Fruit fly (Drosophila melanogaster) whole organism, embryonic: ENCODE results near the gene CG10252.
A peak's percentile ranks its signal among the peaks of the same experiment; 100 is the strongest.

Experiments
- ATbp ChIP-seq: fragments of 200-800 bp; sonication (Bioruptor generic); optimal IDR thresholded peaks from 2 replicates; lab custom pipeline; 2017; ENCODE audit warnings: missing biosample characterization, mild to moderate bottlenecking, missing genetic modification characterization, missing genetic modification reagents
- Aef1 ChIP-seq: fragments of 200-800 bp; sonication (Bioruptor generic); IDR thresholded peaks from 3 replicates; pipeline ENCODE4 v1.3.6; 2022; ENCODE audit warnings: missing biosample characterization, missing genetic modification characterization
- Antp ChIP-seq: fragments of 200-800 bp; sonication (Bioruptor generic); optimal IDR thresholded peaks from 3 replicates; lab custom pipeline; 2016; ENCODE audit warnings: missing biosample characterization, missing genetic modification characterization
- Atf3 ChIP-seq: fragments of 200-800 bp; sonication (Bioruptor generic); optimal IDR thresholded peaks from 3 replicates; lab custom pipeline; 2016; ENCODE audit warnings: missing biosample characterization, missing genetic modification characterization
- CG10147 ChIP-seq: fragments of 200-800 bp; sonication (Bioruptor generic); optimal IDR thresholded peaks from 2 replicates; lab custom pipeline; 2019; ENCODE audit warnings: missing biosample characterization, mild to moderate bottlenecking, missing genetic modification characterization, moderate library complexity
- CG11560 ChIP-seq: fragments of 200-800 bp; sonication (Bioruptor generic); IDR thresholded peaks from 3 replicates; pipeline ENCODE4 v1.3.6; 2022; ENCODE audit warnings: missing biosample characterization, missing genetic modification characterization
- CG12219 ChIP-seq: fragments of 200-800 bp; sonication (Bioruptor generic); optimal IDR thresholded peaks from 3 replicates; lab custom pipeline; 2018; ENCODE audit warnings: missing biosample characterization, mild to moderate bottlenecking, missing genetic modification characterization
- CG13894 ChIP-seq: fragments of 200-800 bp; sonication (Bioruptor generic); optimal IDR thresholded peaks from 3 replicates; lab custom pipeline; 2018; ENCODE audit warnings: missing biosample characterization, mild to moderate bottlenecking, missing genetic modification characterization, moderate library complexity
- CG15601 ChIP-seq: fragments of 200-800 bp; sonication (Bioruptor generic); optimal IDR thresholded peaks from 3 replicates; lab custom pipeline; 2019; ENCODE audit warnings: missing biosample characterization, mild to moderate bottlenecking, missing genetic modification characterization, moderate library complexity
- CG17359 ChIP-seq: fragments of 200-800 bp; sonication (Bioruptor generic); optimal IDR thresholded peaks from 3 replicates; lab custom pipeline; 2018; ENCODE audit warnings: missing biosample characterization, mild to moderate bottlenecking, missing genetic modification characterization, moderate library complexity
- CG17802 ChIP-seq: fragments of 200-800 bp; sonication (Bioruptor generic); optimal IDR thresholded peaks from 2 replicates; lab custom pipeline; 2018; ENCODE audit warnings: missing biosample characterization, mild to moderate bottlenecking, missing genetic modification characterization, moderate library complexity
- CG2202 ChIP-seq: fragments of 200-800 bp; sonication (Bioruptor generic); optimal IDR thresholded peaks from 2 replicates; lab custom pipeline; 2018; ENCODE audit warnings: missing biosample characterization, mild to moderate bottlenecking, missing genetic modification characterization
- CG3065 ChIP-seq: fragments of 200-800 bp; sonication (Bioruptor generic); optimal IDR thresholded peaks from 2 replicates; lab custom pipeline; 2016; ENCODE audit warnings: missing biosample characterization, missing genetic modification characterization
- CG31388 ChIP-seq: fragments of 200-800 bp; sonication (Bioruptor generic); optimal IDR thresholded peaks from 2 replicates; lab custom pipeline; 2016; ENCODE audit warnings: missing biosample characterization, missing genetic modification characterization
- CG32772 ChIP-seq: fragments of 200-800 bp; sonication (Bioruptor generic); IDR thresholded peaks from 2 replicates; pipeline ENCODE4 v1.3.6; 2022; ENCODE audit warnings: missing biosample characterization, missing genetic modification characterization
- CG34224 ChIP-seq: fragments of 200-800 bp; sonication (Bioruptor generic); IDR thresholded peaks from 3 replicates; pipeline ENCODE4 v1.3.6; 2022; ENCODE audit warnings: missing biosample characterization, missing genetic modification characterization; ENCODE audit not compliant: partially characterized antibody
- CG43689 ChIP-seq: fragments of 200-800 bp; sonication (Bioruptor generic); IDR thresholded peaks from 2 replicates; pipeline ENCODE4 v1.3.6; 2022; ENCODE audit warnings: missing biosample characterization, missing genetic modification characterization
- CG6272 ChIP-seq: fragments of 200-800 bp; sonication (Bioruptor generic); IDR thresholded peaks from 2 replicates; pipeline ENCODE4 v1.3.6; 2022; ENCODE audit warnings: missing biosample characterization, missing genetic modification characterization
- CG7963 ChIP-seq: fragments of 200-800 bp; sonication (Bioruptor generic); IDR thresholded peaks from 3 replicates; pipeline ENCODE4 v1.3.6; 2022; ENCODE audit warnings: missing biosample characterization, missing genetic modification characterization; ENCODE audit not compliant: partially characterized antibody
- CTCF ChIP-seq: fragments of 200-800 bp; sonication (Bioruptor generic); optimal IDR thresholded peaks from 2 replicates; lab custom pipeline; 2017; ENCODE audit warnings: missing biosample characterization, mild to moderate bottlenecking, missing genetic modification characterization, moderate library complexity
- Dfd ChIP-seq, 2 experiments: fragments of >200 bp; optimal IDR thresholded peaks; 2 replicates each; lab custom pipeline; 2017; ENCODE audit warnings: missing biosample characterization in 2 of 2, missing genetic modification characterization in 2 of 2
- Fer3 ChIP-seq: fragments of 200-800 bp; sonication (Bioruptor generic); optimal IDR thresholded peaks from 2 replicates; lab custom pipeline; 2018; ENCODE audit warnings: missing biosample characterization, mild to moderate bottlenecking, missing genetic modification characterization, moderate library complexity
- Gsc ChIP-seq: fragments of 200-800 bp; sonication (Bioruptor generic); IDR thresholded peaks from 2 replicates; pipeline ENCODE4 v1.3.6; 2022; ENCODE audit warnings: missing biosample characterization, missing genetic modification characterization
- Hr51 ChIP-seq, 2 experiments: fragments of 200-800 bp; sonication (Bioruptor generic); optimal IDR thresholded peaks; 2 replicates in 1 of 2; 3 replicates in 1 of 2; lab custom pipeline; 2016 to 2018; ENCODE audit warnings: missing biosample characterization in 2 of 2, missing genetic modification characterization in 2 of 2, mild to moderate bottlenecking in 1 of 2, moderate library complexity in 1 of 2
- Hsf ChIP-seq: fragments of 200-800 bp; sonication (Bioruptor generic); optimal IDR thresholded peaks from 3 replicates; lab custom pipeline; 2016; ENCODE audit warnings: missing biosample characterization, missing genetic modification characterization
- Mad ChIP-seq: fragments of 200-800 bp; sonication (Bioruptor generic); optimal IDR thresholded peaks from 2 replicates; lab custom pipeline; 2016; ENCODE audit warnings: missing biosample characterization, missing genetic modification characterization
- Max ChIP-seq: fragments of 200-800 bp; sonication (Bioruptor generic); optimal IDR thresholded peaks from 2 replicates; lab custom pipeline; 2016; ENCODE audit warnings: missing biosample characterization, mild to moderate bottlenecking, missing genetic modification characterization
- Mes4 ChIP-seq: fragments of 200-800 bp; sonication (Bioruptor generic); optimal IDR thresholded peaks from 2 replicates; lab custom pipeline; 2016; ENCODE audit warnings: missing biosample characterization, missing genetic modification characterization
- Mrtf ChIP-seq: fragments of 200-800 bp; sonication (Bioruptor generic); IDR thresholded peaks from 3 replicates; pipeline ENCODE4 v1.3.6; 2022; ENCODE audit warnings: missing biosample characterization, missing genetic modification characterization
- Opbp ChIP-seq: fragments of 200-800 bp; sonication (Bioruptor generic); IDR thresholded peaks from 3 replicates; pipeline ENCODE4 v1.3.6; 2022; ENCODE audit warnings: missing biosample characterization, missing genetic modification characterization; ENCODE audit not compliant: partially characterized antibody
- Ravus ChIP-seq: fragments of 200-800 bp; sonication (Bioruptor generic); IDR thresholded peaks from 2 replicates; pipeline ENCODE4 v1.3.6; 2022; ENCODE audit warnings: missing biosample characterization, missing genetic modification characterization
- Usf ChIP-seq: fragments of 200-800 bp; sonication (Bioruptor generic); optimal IDR thresholded peaks from 2 replicates; lab custom pipeline; 2017; ENCODE audit warnings: missing genotype, missing biosample characterization, missing genetic modification characterization
- abd-A ChIP-seq: fragments of 200-800 bp; sonication (Bioruptor generic); optimal IDR thresholded peaks from 3 replicates; lab custom pipeline; 2019; ENCODE audit warnings: missing biosample characterization, mild to moderate bottlenecking, missing genetic modification characterization, moderate library complexity
- ato ChIP-seq: fragments of 200-800 bp; sonication (Bioruptor generic); IDR thresholded peaks from 2 replicates; pipeline ENCODE4 v1.3.6; 2022; ENCODE audit warnings: missing biosample characterization, missing genetic modification characterization; ENCODE audit not compliant: partially characterized antibody
- bowl ChIP-seq: fragments of 200-800 bp; sonication (Bioruptor generic); IDR thresholded peaks from 2 replicates; pipeline ENCODE4 v1.3.6; 2022; ENCODE audit warnings: missing biosample characterization, missing genetic modification characterization
- cato ChIP-seq: fragments of 200-800 bp; sonication (Bioruptor generic); optimal IDR thresholded peaks from 2 replicates; lab custom pipeline; 2016; ENCODE audit warnings: missing biosample characterization, missing genetic modification characterization, borderline replicate concordance
- crol ChIP-seq: fragments of 200-800 bp; sonication (Bioruptor generic); IDR thresholded peaks from 2 replicates; pipeline ENCODE4 v1.3.6; 2022; ENCODE audit warnings: missing biosample characterization, missing genetic modification characterization
- fu2 ChIP-seq: fragments of 200-800 bp; sonication (Bioruptor generic); optimal IDR thresholded peaks from 2 replicates; lab custom pipeline; 2016; ENCODE audit warnings: missing biosample characterization, missing genetic modification characterization
- her ChIP-seq: fragments of 200-800 bp; sonication (Bioruptor generic); optimal IDR thresholded peaks from 2 replicates; lab custom pipeline; 2016; ENCODE audit warnings: missing biosample characterization, missing genetic modification characterization
- inv ChIP-seq: fragments of 200-800 bp; sonication (Bioruptor generic); IDR thresholded peaks from 2 replicates; pipeline ENCODE4 v1.3.6; 2022; ENCODE audit warnings: missing biosample characterization, missing genetic modification characterization; ENCODE audit not compliant: partially characterized antibody
- lov ChIP-seq, 2 experiments: fragments of 200-800 bp in 1 of 2; fragments of >200 bp in 1 of 2; sonication (Bioruptor generic) in 1 of 2; IDR thresholded peaks in 1 of 2; optimal IDR thresholded peaks in 1 of 2; 2 replicates in 1 of 2; 3 replicates in 1 of 2; pipeline versions ENCODE4 v1.3.6 to Lab custom; 2017 to 2022; ENCODE audit warnings: missing biosample characterization in 1 of 2, missing genetic modification characterization in 1 of 2
- rib ChIP-seq: fragments of 200-800 bp; sonication (Bioruptor generic); IDR thresholded peaks from 2 replicates; pipeline ENCODE4 v1.3.6; 2022; ENCODE audit warnings: missing biosample characterization, missing genetic modification characterization
- sc ChIP-seq, 3 experiments: fragments of >200 bp in 2 of 3; fragments of 200-800 bp in 1 of 3; sonication (Bioruptor generic) in 1 of 3; optimal IDR thresholded peaks; 2 replicates in 2 of 3; 3 replicates in 1 of 3; lab custom pipeline; 2017; ENCODE audit warnings: mild to moderate bottlenecking in 1 of 3, missing biosample characterization in 1 of 3, missing genetic modification characterization in 1 of 3, missing genetic modification reagents in 1 of 3
- sqz ChIP-seq: fragments of 200-800 bp; sonication (Bioruptor generic); optimal IDR thresholded peaks from 3 replicates; lab custom pipeline; 2018; ENCODE audit warnings: missing biosample characterization, mild to moderate bottlenecking, missing genetic modification characterization
- tap ChIP-seq: fragments of 200-800 bp; optimal IDR thresholded peaks from 3 replicates; lab custom pipeline; 2019; ENCODE audit warnings: missing biosample characterization, mild to moderate bottlenecking, missing genetic modification characterization, moderate library complexity
- tup ChIP-seq: fragments of 200-800 bp; sonication (Bioruptor generic); optimal IDR thresholded peaks from 2 replicates; lab custom pipeline; 2016; ENCODE audit warnings: missing biosample characterization, mild to moderate bottlenecking, missing genetic modification characterization, moderate library complexity
- tx ChIP-seq: fragments of 200-800 bp; sonication (Bioruptor generic); optimal IDR thresholded peaks from 2 replicates; lab custom pipeline; 2016; ENCODE audit warnings: missing biosample characterization, missing genetic modification characterization
- wdn ChIP-seq: fragments of 200-800 bp; sonication (Bioruptor generic); IDR thresholded peaks from 2 replicates; pipeline ENCODE4 v1.3.6; 2022; ENCODE audit warnings: missing biosample characterization, missing genetic modification characterization
- z ChIP-seq: fragments of 200-800 bp; sonication (Bioruptor generic); IDR thresholded peaks from 3 replicates; pipeline ENCODE4 v1.3.6; 2022; ENCODE audit warnings: missing biosample characterization, missing genetic modification characterization
- zen2 ChIP-seq: fragments of 200-800 bp; sonication (Bioruptor generic); IDR thresholded peaks from 3 replicates; pipeline ENCODE4 v1.3.6; 2022; ENCODE audit warnings: missing biosample characterization, missing genetic modification characterization; ENCODE audit not compliant: partially characterized antibody

CG10252 gene

dm6 chr3R:23732990-23733512 lies 37.0 kb upstream of the CG10252 start, which contains the start of the genes Hmgcr and Rpn9 (continued):
- TF ChIP-seq CG34224 = peak; percentile 38; the same call in 1 of the 3 replicates
- no peak for TF ChIP-seq Atf3 (GFP tag; lab: Kevin White, UChicago)
- no peak for TF ChIP-seq crol
- TF ChIP-seq z (GFP tag; lab: Robert Waterston, UW) = no peak
- peak; percentile 76 for TF ChIP-seq CG15601
- TF ChIP-seq Antp (GFP tag; lab: Kevin White, UChicago) = no peak
- TF ChIP-seq inv (GFP tag; lab: Robert Waterston, UW) = no peak
- no peak for TF ChIP-seq tup (GFP tag; lab: Kevin White, UChicago)
- TF ChIP-seq Aef1 (GFP tag; lab: Robert Waterston, UW) = no peak
- TF ChIP-seq CG11560 = peak; percentile 99
- no peak for TF ChIP-seq CG17359 (tag; lab: Kevin White, UChicago)
- peak; percentile 6 for TF ChIP-seq Max (GFP tag; lab: Kevin White, UChicago)
- no peak for TF ChIP-seq CG43689
- no peak for TF ChIP-seq CG17802 (tag; lab: Kevin White, UChicago)
- TF ChIP-seq CG32772 (GFP tag; lab: Robert Waterston, UW) = no peak
- no peak for TF ChIP-seq Dfd (GFP tag; optimal IDR thresholded peaks at IDR 0.05; lab: Kevin White, UChicago)
- no peak for TF ChIP-seq CG31388 (GFP tag; lab: Kevin White, UChicago)
- TF ChIP-seq wdn = no peak
- no peak for TF ChIP-seq CG6272
- no peak for TF ChIP-seq tap (tag; lab: Kevin White, UChicago)
- no peak for TF ChIP-seq CG12219 (GFP tag; lab: Kevin White, UChicago)
- TF ChIP-seq Hr51 (GFP tag; optimal IDR thresholded peaks at IDR 0.05; lab: Kevin White, UChicago) = peak in 1 of 2 experiments; percentile 11
- no peak for TF ChIP-seq abd-A
- no peak for TF ChIP-seq Hsf (GFP tag; lab: Kevin White, UChicago)
- 0 out of 3 replicates have a peak, but pooled peaks have one; percentile 22 for TF ChIP-seq CG7963 (GFP tag; lab: Robert Waterston, UW)
- TF ChIP-seq rib (GFP tag; lab: Robert Waterston, UW) = no peak
- TF ChIP-seq Ravus (GFP tag; lab: Robert Waterston, UW) = no peak
- peak; percentile 3 for TF ChIP-seq Fer3 (tag; lab: Kevin White, UChicago)
- TF ChIP-seq CG13894 (tag; lab: Kevin White, UChicago) = no peak
- TF ChIP-seq cato = no peak
- no peak for TF ChIP-seq bowl (GFP tag; lab: Robert Waterston, UW)
- TF ChIP-seq CG2202 (tag; lab: Kevin White, UChicago) = no peak
- TF ChIP-seq sqz (GFP tag; lab: Kevin White, UChicago) = no peak
- TF ChIP-seq Usf = no peak
- TF ChIP-seq zen2 (GFP tag; lab: Robert Waterston, UW) = 0 out of 3 replicates have a peak, but pooled peaks have one; percentile 5
- TF ChIP-seq Mad (GFP tag; lab: Kevin White, UChicago) = peak; percentile 31
- TF ChIP-seq Mes4 (GFP tag; lab: Kevin White, UChicago) = peak; percentile 50
- no peak for TF ChIP-seq sc (optimal IDR thresholded peaks at IDR 0.05; lab: Kevin White, UChicago)
- TF ChIP-seq sc (GFP tag; optimal IDR thresholded peaks at IDR 0.05; lab: Kevin White, UChicago) = no peak
- no peak for TF ChIP-seq Mrtf
- no peak for TF ChIP-seq CG10147 (GFP tag; lab: Kevin White, UChicago)
- TF ChIP-seq lov (optimal IDR thresholded peaks at IDR 0.05; lab: Kevin White, UChicago) = no peak
- TF ChIP-seq lov (GFP tag; IDR thresholded peaks at IDR 0.05; lab: Robert Waterston, UW) = no peak
- TF ChIP-seq ato (GFP tag; lab: Robert Waterston, UW) = no peak
- no peak for TF ChIP-seq CG3065 (GFP tag; lab: Kevin White, UChicago)
- no peak for TF ChIP-seq her (GFP tag; lab: Kevin White, UChicago)
- peak; percentile 58 for TF ChIP-seq CTCF (GFP tag; lab: Kevin White, UChicago)
- no peak for TF ChIP-seq tx (GFP tag; lab: Kevin White, UChicago)
- TF ChIP-seq Opbp (GFP tag; lab: Robert Waterston, UW) = 0 out of 3 replicates have a peak, but pooled peaks have one; percentile 48
- TF ChIP-seq fu2 (GFP tag; lab: Kevin White, UChicago) = no peak
- no peak for TF ChIP-seq ATbp (GFP tag; lab: Kevin White, UChicago)
- no peak for TF ChIP-seq Gsc
